Fruit fly (Drosophila melanogaster): ENCODE results near the gene CG5937.

CG5937 gene

dm6 chrX:6030593-6030992, 9.2 kb upstream of the CG5937 start:
- TF ChIP-seq svp (GFP tag): no peak
- TF ChIP-seq CG7368 (GFP tag; optimal IDR thresholded peaks at IDR 0.05): no peak
- no peak for TF ChIP-seq esn (GFP tag; optimal IDR thresholded peaks at IDR 0.05)
- no peak for TF ChIP-seq CG6163 (GFP tag; IDR thresholded peaks at IDR 0.05)
- no peak for TF ChIP-seq Ets21C (GFP tag; optimal IDR thresholded peaks at IDR 0.05)
- no peak for TF ChIP-seq CG1621 (tag; optimal IDR thresholded peaks at IDR 0.05)
- no peak for TF ChIP-seq Smox (GFP tag; optimal IDR thresholded peaks at IDR 0.05)
- TF ChIP-seq dac (GFP tag; optimal IDR thresholded peaks at IDR 0.05): no peak
- TF ChIP-seq spab (GFP tag; optimal IDR thresholded peaks at IDR 0.05): no peak
- TF ChIP-seq CG6792 (GFP tag; optimal IDR thresholded peaks at IDR 0.05): no peak
- no peak for TF ChIP-seq CG15336 (GFP tag; IDR thresholded peaks at IDR 0.05)
- TF ChIP-seq CG9139 (GFP tag; optimal IDR thresholded peaks at IDR 0.05): no peak
- no peak for TF ChIP-seq eg (GFP tag; IDR thresholded peaks at IDR 0.05)
- TF ChIP-seq CG6276 (GFP tag; optimal IDR thresholded peaks at IDR 0.05): no peak
- no peak for TF ChIP-seq CG8319 (GFP tag; optimal IDR thresholded peaks at IDR 0.05)
- no peak for TF ChIP-seq OdsH (GFP tag; optimal IDR thresholded peaks at IDR 0.05)
- TF ChIP-seq CG11294 (GFP tag; IDR thresholded peaks at IDR 0.05): no peak

dm6 chrX:6031692-6032091, 8.1 kb upstream of the CG5937 start:
- TF ChIP-seq Eip75B (GFP tag; optimal IDR thresholded peaks at IDR 0.05) (peak; percentile 30), fkh (GFP tag; optimal IDR thresholded peaks at IDR 0.05) (no peak), CG6276 (GFP tag; optimal IDR thresholded peaks at IDR 0.05) (no peak), CG34406 (GFP tag; optimal IDR thresholded peaks at IDR 0.05) (peak; percentile 12), CG4318 (GFP tag; optimal IDR thresholded peaks at IDR 0.05) (no peak), spab (GFP tag; optimal IDR thresholded peaks at IDR 0.05) (peak; percentile 33), CG15336 (GFP tag; IDR thresholded peaks at IDR 0.05) (no peak), CG6808 (GFP tag; optimal IDR thresholded peaks at IDR 0.05) (peak; percentile 50), CG16779 (tag; optimal IDR thresholded peaks at IDR 0.05) (no peak), Ets21C (GFP tag; optimal IDR thresholded peaks at IDR 0.05) (peak; percentile 28), Hr4 (GFP tag; optimal IDR thresholded peaks at IDR 0.05) (no peak), dac (GFP tag; optimal IDR thresholded peaks at IDR 0.05) (no peak), eg (GFP tag; IDR thresholded peaks at IDR 0.05) (no peak), lz (GFP tag; optimal IDR thresholded peaks at IDR 0.05) (peak; percentile 52), CG9139 (GFP tag; optimal IDR thresholded peaks at IDR 0.05) (no peak), net (GFP tag; optimal IDR thresholded peaks at IDR 0.05) (peak; percentile 2), CG11902 (GFP tag; optimal IDR thresholded peaks at IDR 0.05) (peak; percentile 27), CG8319 (GFP tag; optimal IDR thresholded peaks at IDR 0.05) (peak; percentile 17), ss (GFP tag; optimal IDR thresholded peaks at IDR 0.05) (peak in 1 of 2 experiments; percentile 42), esn (GFP tag; optimal IDR thresholded peaks at IDR 0.05) (peak; percentile 70), Sox14 (GFP tag; optimal IDR thresholded peaks at IDR 0.05) (peak; percentile 31), fd85E (GFP tag; optimal IDR thresholded peaks at IDR 0.05) (no peak), CG6792 (GFP tag; optimal IDR thresholded peaks at IDR 0.05) (peak; percentile 50), CG7368 (GFP tag; optimal IDR thresholded peaks at IDR 0.05) (peak; percentile 28), salr (GFP tag; optimal IDR thresholded peaks at IDR 0.05) (no peak), CG10631 (GFP tag; optimal IDR thresholded peaks at IDR 0.05) (peak; percentile 35), CG8632 (GFP tag; optimal IDR thresholded peaks at IDR 0.05) (peak; percentile 21), Sox15 (GFP tag; optimal IDR thresholded peaks at IDR 0.05) (peak; percentile 5), Ets96B (tag; optimal IDR thresholded peaks at IDR 0.05) (peak; percentile 26), CG1621 (tag; optimal IDR thresholded peaks at IDR 0.05) (peak; percentile 38), CG6163 (GFP tag; IDR thresholded peaks at IDR 0.05) (peak; percentile 56), CG8119 (GFP tag; IDR thresholded peaks at IDR 0.05) (no peak), Lpt (GFP tag; optimal IDR thresholded peaks at IDR 0.05) (no peak), CG10669 (GFP tag; optimal IDR thresholded peaks at IDR 0.05) (peak; percentile 47), CG3919 (GFP tag; optimal IDR thresholded peaks at IDR 0.05) (peak; percentile 36), CG11762 (GFP tag; optimal IDR thresholded peaks at IDR 0.05; ENCODE audit: insufficient read depth) (no peak), acj6 (GFP tag; optimal IDR thresholded peaks at IDR 0.05) (peak; percentile 42), OdsH (GFP tag; optimal IDR thresholded peaks at IDR 0.05) (no peak), Hr39 (GFP tag; optimal IDR thresholded peaks at IDR 0.05) (peak; percentile 58), CG3032 (tag; optimal IDR thresholded peaks at IDR 0.05) (peak; percentile 39), Blimp-1 (GFP tag; optimal IDR thresholded peaks at IDR 0.05) (no peak), Hr38 (GFP tag; optimal IDR thresholded peaks at IDR 0.05) (no peak), CG31627 (GFP tag; optimal IDR thresholded peaks at IDR 0.05) (peak; percentile 59), Gug (GFP tag; IDR thresholded peaks at IDR 0.05) (no peak), CG6854 (GFP tag; optimal IDR thresholded peaks at IDR 0.05) (no peak), cyc (GFP tag; optimal IDR thresholded peaks at IDR 0.05) (peak; percentile 66)

All from whole organism, prepupa.